Fruit fly (Drosophila melanogaster) whole organism, embryonic: ENCODE data around the gene CG12398.

Experiments used
- ATbp ChIP-seq: fragments of 200-800 bp; sonication (Bioruptor generic); optimal IDR thresholded peaks from 2 replicates; lab custom pipeline; 2017; ENCODE audit warnings: missing biosample characterization, mild to moderate bottlenecking, missing genetic modification characterization, missing genetic modification reagents
- CG10267 ChIP-seq: fragments of 200-800 bp; sonication (Bioruptor generic); optimal IDR thresholded peaks from 2 replicates; lab custom pipeline; 2018; ENCODE audit warnings: missing biosample characterization, mild to moderate bottlenecking, missing genetic modification characterization, moderate library complexity
- CG11696 ChIP-seq: fragments of 200-800 bp; sonication (Bioruptor generic); IDR thresholded peaks from 2 replicates; pipeline ENCODE4 v1.3.6; 2022; ENCODE audit warnings: missing biosample characterization, missing genetic modification characterization
- CG14014 ChIP-seq: fragments of 200-800 bp; sonication (Bioruptor generic); IDR thresholded peaks from 2 replicates; pipeline ENCODE4 v1.3.6; 2022; ENCODE audit warnings: missing biosample characterization, missing genetic modification characterization
- CG2120 ChIP-seq: fragments of 200-800 bp; sonication (Bioruptor generic); optimal IDR thresholded peaks from 3 replicates; lab custom pipeline; 2016; ENCODE audit warnings: missing biosample characterization, missing genetic modification characterization
- CG2678 ChIP-seq: fragments of 200-800 bp; sonication (Bioruptor generic); optimal IDR thresholded peaks from 3 replicates; lab custom pipeline; 2019; ENCODE audit warnings: missing biosample characterization, mild to moderate bottlenecking, missing genetic modification characterization, moderate library complexity
- CG3281 ChIP-seq: fragments of 200-800 bp; sonication (Bioruptor generic); optimal IDR thresholded peaks from 3 replicates; lab custom pipeline; 2017; ENCODE audit warnings: missing biosample characterization, mild to moderate bottlenecking, missing genetic modification characterization
- CG34376 ChIP-seq: fragments of 200-800 bp; sonication (Bioruptor generic); optimal IDR thresholded peaks from 2 replicates; lab custom pipeline; 2018; ENCODE audit warnings: missing biosample characterization, mild to moderate bottlenecking, missing genetic modification characterization
- CG3838 ChIP-seq: fragments of 200-800 bp; sonication (Bioruptor generic); optimal IDR thresholded peaks from 3 replicates; lab custom pipeline; 2016; ENCODE audit warnings: missing biosample characterization, missing genetic modification characterization
- CG4820 ChIP-seq: fragments of 200-800 bp; sonication (Bioruptor generic); optimal IDR thresholded peaks from 3 replicates; lab custom pipeline; 2016; ENCODE audit warnings: missing biosample characterization, missing genetic modification characterization
- CG6175 ChIP-seq: fragments of 200-800 bp; sonication (Bioruptor generic); IDR thresholded peaks from 3 replicates; pipeline ENCODE4 v1.3.6; 2022; ENCODE audit warnings: missing biosample characterization, missing genetic modification characterization
- CG7271 ChIP-seq: fragments of 200-800 bp; sonication (Bioruptor generic); optimal IDR thresholded peaks from 2 replicates; lab custom pipeline; 2018; ENCODE audit warnings: missing biosample characterization, mild to moderate bottlenecking, missing genetic modification characterization, moderate library complexity
- Dref ChIP-seq: fragments of 200-800 bp; sonication (Bioruptor generic); IDR thresholded peaks from 2 replicates; pipeline ENCODE4 v1.3.6; 2022; ENCODE audit warnings: missing biosample characterization, missing genetic modification characterization
- Fer1 ChIP-seq: fragments of 200-800 bp; sonication (Bioruptor generic); optimal IDR thresholded peaks from 2 replicates; lab custom pipeline; 2017; ENCODE audit warnings: missing biosample characterization, mild to moderate bottlenecking, missing genetic modification characterization
- GATAe ChIP-seq: fragments of 200-800 bp; sonication (Bioruptor generic); conservative IDR thresholded peaks from 2 replicates; pipeline ENCODE4 v1.3.6; 2022; ENCODE audit warnings: missing biosample characterization, missing genetic modification characterization
- H15 ChIP-seq: fragments of 200-800 bp; sonication (Bioruptor generic); IDR thresholded peaks from 3 replicates; pipeline ENCODE4 v1.3.6; 2022; ENCODE audit warnings: missing biosample characterization, missing genetic modification characterization
- Hey ChIP-seq: fragments of 200-800 bp; sonication (Bioruptor generic); optimal IDR thresholded peaks from 3 replicates; lab custom pipeline; 2018; ENCODE audit warnings: missing biosample characterization, mild to moderate bottlenecking, missing genetic modification characterization
- MBD-R2 ChIP-seq: fragments of 200-800 bp; sonication (Bioruptor generic); IDR thresholded peaks from 2 replicates; pipeline ENCODE4 v1.3.6; 2022; ENCODE audit warnings: missing biosample characterization, missing genetic modification characterization
- Med ChIP-seq: fragments of 200-800 bp; sonication (Bioruptor generic); peaks from one replicate; lab custom pipeline; 2016; ENCODE audit warnings: missing biosample characterization, missing genetic modification characterization, mild to moderate bottlenecking, inconsistent platforms, moderate library complexity
- Myb ChIP-seq: fragments of 200-800 bp; sonication (Bioruptor generic); optimal IDR thresholded peaks from 2 replicates; lab custom pipeline; 2016; ENCODE audit warnings: missing biosample characterization, missing genetic modification characterization
- Pdp1 ChIP-seq, 2 experiments: fragments of 200-800 bp; sonication (Bioruptor generic); optimal IDR thresholded peaks; 3 replicates each; lab custom pipeline; 2016; ENCODE audit warnings: missing biosample characterization in 2 of 2, missing genetic modification characterization in 2 of 2, mild to moderate bottlenecking in 1 of 2, moderate library complexity in 1 of 2
- Rx ChIP-seq: fragments of 200-800 bp; sonication (Bioruptor generic); IDR thresholded peaks from 2 replicates; pipeline ENCODE4 v1.3.6; 2022; ENCODE audit warnings: missing biosample characterization, missing genetic modification characterization
- Vsx1 ChIP-seq: fragments of 200-800 bp; sonication (Bioruptor generic); optimal IDR thresholded peaks from 2 replicates; lab custom pipeline; 2017; ENCODE audit warnings: missing biosample characterization, mild to moderate bottlenecking, missing genetic modification characterization, missing genetic modification reagents
- bcd ChIP-seq: fragments of 200-800 bp; sonication (Bioruptor generic); optimal IDR thresholded peaks from 2 replicates; lab custom pipeline; 2017; ENCODE audit warnings: missing biosample characterization, mild to moderate bottlenecking, missing genetic modification characterization
- crol ChIP-seq: fragments of 200-800 bp; sonication (Bioruptor generic); IDR thresholded peaks from 2 replicates; pipeline ENCODE4 v1.3.6; 2022; ENCODE audit warnings: missing biosample characterization, missing genetic modification characterization
- dm ChIP-seq: fragments of 200-800 bp; sonication (Bioruptor generic); optimal IDR thresholded peaks from 3 replicates; lab custom pipeline; 2016; ENCODE audit warnings: missing biosample characterization, missing genetic modification characterization
- exex ChIP-seq: fragments of 200-800 bp; sonication (Bioruptor generic); optimal IDR thresholded peaks from 4 replicates; lab custom pipeline; 2018; ENCODE audit warnings: missing biosample characterization, mild to moderate bottlenecking, missing genetic modification characterization, moderate library complexity
- grn ChIP-seq: fragments of 200-800 bp; sonication (Bioruptor generic); optimal IDR thresholded peaks from 3 replicates; lab custom pipeline; 2017; ENCODE audit warnings: missing biosample characterization, missing genetic modification characterization
- kay ChIP-seq: fragments of 200-800 bp; sonication (Bioruptor generic); optimal IDR thresholded peaks from 2 replicates; lab custom pipeline; 2016; ENCODE audit warnings: missing biosample characterization, missing genetic modification characterization
- lbe ChIP-seq: fragments of 200-800 bp; sonication (Bioruptor generic); optimal IDR thresholded peaks from 2 replicates; lab custom pipeline; 2016; ENCODE audit warnings: missing biosample characterization, mild to moderate bottlenecking, missing genetic modification characterization
- mirr ChIP-seq: fragments of 200-800 bp; sonication (Bioruptor generic); optimal IDR thresholded peaks from 3 replicates; lab custom pipeline; 2018; ENCODE audit warnings: missing biosample characterization, mild to moderate bottlenecking, missing genetic modification characterization
- nom ChIP-seq: fragments of 200-800 bp; sonication (Bioruptor generic); optimal IDR thresholded peaks from 2 replicates; lab custom pipeline; 2017; ENCODE audit warnings: missing biosample characterization, missing genetic modification characterization, mild to moderate bottlenecking, moderate library complexity, missing genetic modification reagents
- peb ChIP-seq: fragments of 200-800 bp; sonication (Bioruptor generic); IDR thresholded peaks from 2 replicates; pipeline ENCODE4 v1.3.6; 2022; ENCODE audit warnings: missing biosample characterization, missing genetic modification characterization
- pros ChIP-seq: fragments of 200-800 bp; sonication (Bioruptor generic); optimal IDR thresholded peaks from 3 replicates; lab custom pipeline; 2019; ENCODE audit warnings: missing biosample characterization, mild to moderate bottlenecking, missing genetic modification characterization, moderate library complexity
- sd ChIP-seq: fragments of 200-800 bp; sonication (Bioruptor generic); optimal IDR thresholded peaks from 3 replicates; lab custom pipeline; 2018; ENCODE audit warnings: missing biosample characterization, mild to moderate bottlenecking, missing genetic modification characterization, moderate library complexity
- sens-2 ChIP-seq: fragments of 200-800 bp; sonication (Bioruptor generic); IDR thresholded peaks from 2 replicates; pipeline ENCODE4 v1.3.6; 2022; ENCODE audit warnings: missing biosample characterization, missing genetic modification characterization
- so ChIP-seq: fragments of 200-800 bp; sonication (Bioruptor generic); IDR thresholded peaks from 3 replicates; pipeline ENCODE4 v1.3.6; 2022; ENCODE audit warnings: missing biosample characterization, missing genetic modification characterization
- sqz ChIP-seq: fragments of 200-800 bp; sonication (Bioruptor generic); optimal IDR thresholded peaks from 3 replicates; lab custom pipeline; 2018; ENCODE audit warnings: missing biosample characterization, mild to moderate bottlenecking, missing genetic modification characterization
- sug ChIP-seq: fragments of 200-800 bp; optimal IDR thresholded peaks from 2 replicates; lab custom pipeline; 2019; ENCODE audit warnings: missing biosample characterization, mild to moderate bottlenecking, missing genetic modification characterization, moderate library complexity
- tap ChIP-seq: fragments of 200-800 bp; optimal IDR thresholded peaks from 3 replicates; lab custom pipeline; 2019; ENCODE audit warnings: missing biosample characterization, mild to moderate bottlenecking, missing genetic modification characterization, moderate library complexity
- twi ChIP-seq: fragments of 200-800 bp; optimal IDR thresholded peaks from 2 replicates; lab custom pipeline; 2019; ENCODE audit warnings: missing biosample characterization, mild to moderate bottlenecking, missing genetic modification characterization, moderate library complexity
- vvl ChIP-seq: fragments of 200-800 bp; sonication (Bioruptor generic); IDR thresholded peaks from 2 replicates; pipeline ENCODE4 v1.3.6; 2022; ENCODE audit warnings: missing biosample characterization, missing genetic modification characterization
- z ChIP-seq: fragments of 200-800 bp; sonication (Bioruptor generic); IDR thresholded peaks from 3 replicates; pipeline ENCODE4 v1.3.6; 2022; ENCODE audit warnings: missing biosample characterization, missing genetic modification characterization
- zf30C ChIP-seq: fragments of 200-800 bp; sonication (Bioruptor generic); optimal IDR thresholded peaks from 3 replicates; lab custom pipeline; 2018; ENCODE audit warnings: missing biosample characterization, mild to moderate bottlenecking, missing genetic modification characterization

Gene CG12398

DNA sequence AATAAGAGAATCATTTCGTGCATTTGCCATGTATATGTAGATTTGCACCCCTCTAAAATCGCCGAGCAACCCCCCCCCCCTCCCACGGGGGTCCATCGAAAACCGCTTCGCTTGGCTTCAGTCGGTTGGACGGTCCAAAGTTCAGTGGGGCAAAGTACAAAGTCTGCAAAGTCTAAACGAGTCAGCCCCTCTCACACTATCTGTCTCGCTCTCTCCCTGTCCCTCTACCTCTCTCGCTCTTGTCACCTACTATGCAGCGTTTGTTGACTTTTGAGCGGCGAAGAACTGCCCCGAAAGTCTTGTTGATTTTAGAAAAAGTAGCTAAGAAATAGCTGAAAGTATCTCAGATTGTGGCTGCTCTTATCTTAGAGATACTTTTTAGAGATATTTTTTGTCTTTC lies 33.8 kb upstream of the CG12398 start (continued):
- TF ChIP-seq ATbp (GFP tag; lab: Kevin White, UChicago) (peak; percentile 45), vvl (GFP tag; lab: Robert Waterston, UW) (peak; percentile 47), dm (no peak), peb (GFP tag; lab: Robert Waterston, UW) (0 out of 2 replicates have a peak, but pooled peaks have one; percentile 17), H15 (GFP tag; lab: Robert Waterston, UW) (0 out of 3 replicates have a peak, but pooled peaks have one; percentile 22), bcd (GFP tag; lab: Kevin White, UChicago) (peak; percentile 11), CG14014 (GFP tag; lab: Robert Waterston, UW) (peak; percentile 65; the same call in 1 of the 2 replicates), so (peak; percentile 78; the same call in 2 of the 3 replicates), lbe (GFP tag; lab: Kevin White, UChicago) (no peak), crol (GFP tag; lab: Robert Waterston, UW) (peak; percentile 88), sqz (GFP tag; lab: Kevin White, UChicago) (peak; percentile 63), CG3281 (peak; percentile 67), pros (GFP tag; lab: Kevin White, UChicago) (peak; percentile 32), z (GFP tag; lab: Robert Waterston, UW) (peak; percentile 66; the same call in 1 of the 3 replicates)

DNA sequence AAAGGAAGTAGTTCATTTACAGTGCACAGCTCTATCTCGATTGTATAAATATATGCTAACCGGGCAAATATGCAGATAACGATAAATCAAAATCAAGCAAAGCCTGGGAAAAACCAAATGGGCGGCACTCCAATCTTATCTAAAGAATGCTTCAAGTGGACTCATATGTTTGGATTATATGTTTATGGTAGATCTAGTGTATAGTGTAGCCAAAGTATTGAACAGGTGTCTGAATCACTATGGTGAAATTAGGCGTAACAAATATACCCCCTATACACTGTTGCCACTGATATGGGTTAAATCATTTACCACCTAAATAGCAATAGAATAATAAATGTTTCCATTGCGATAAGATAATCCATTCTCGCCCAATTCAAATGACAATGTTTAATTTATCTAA lies 32.9 kb upstream of the CG12398 start:
- TF ChIP-seq sd (peak; percentile 93), Hey (peak; percentile 52), Vsx1 (GFP tag; lab: Kevin White, UChicago) (peak; percentile 0), exex (tag; lab: Kevin White, UChicago) (peak; percentile 88), GATAe (GFP tag; lab: Robert Waterston, UW) (peak; percentile 46; the same call in 1 of the 2 replicates), Dref (no peak), CG4820 (GFP tag; lab: Kevin White, UChicago) (no peak), sug (tag; lab: Kevin White, UChicago) (peak; percentile 97), Fer1 (GFP tag; lab: Kevin White, UChicago) (peak; percentile 1), mirr (GFP tag; lab: Kevin White, UChicago) (peak; percentile 86), CG10267 (tag; lab: Kevin White, UChicago) (no peak), sens-2 (GFP tag; lab: Robert Waterston, UW) (peak; percentile 53; the same call in 1 of the 2 replicates), CG34376 (GFP tag; lab: Kevin White, UChicago) (peak; percentile 38), grn (GFP tag; lab: Kevin White, UChicago) (peak; percentile 19), CG6175 (GFP tag; lab: Robert Waterston, UW) (no peak), tap (no peak), twi (tag; lab: Kevin White, UChicago) (peak; percentile 19), CG2678 (tag; lab: Kevin White, UChicago) (peak; percentile 21), Pdp1 (GFP tag; optimal IDR thresholded peaks at IDR 0.05; lab: Kevin White, UChicago) (peak in 1 of 2 experiments; percentile 1), Myb (no peak), zf30C (GFP tag; lab: Kevin White, UChicago) (no peak)

DNA sequence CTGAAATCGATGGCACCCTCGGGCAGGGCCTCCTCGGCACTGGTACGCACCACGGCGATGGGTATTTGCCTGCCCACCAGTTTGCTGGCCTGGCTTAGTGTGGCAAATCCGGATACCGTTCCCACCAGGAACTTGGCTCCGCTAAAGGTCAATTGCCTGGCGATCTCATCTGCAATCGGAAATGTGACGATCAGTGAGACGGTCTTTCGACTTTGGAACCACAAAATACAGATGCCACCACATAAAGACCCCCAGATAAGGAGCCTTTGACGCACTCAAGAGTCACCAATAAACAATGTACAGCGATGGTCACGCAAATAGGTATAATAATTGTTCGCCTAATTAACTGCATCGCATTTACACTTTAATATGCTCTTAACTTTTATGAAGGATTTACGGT lies 22.6 kb upstream of the CG12398 start:
- TF ChIP-seq Rx (GFP tag; lab: Robert Waterston, UW) (no peak), MBD-R2 (no peak), kay (GFP tag; lab: Kevin White, UChicago) (no peak), CG7271 (tag; lab: Kevin White, UChicago) (no peak), CG3838 (GFP tag; lab: Kevin White, UChicago) (no peak), CG11696 (GFP tag; lab: Robert Waterston, UW) (peak; percentile 41; the same call in 1 of the 2 replicates), Med (GFP tag; lab: Kevin White, UChicago) (peak; percentile 43), CG2120 (GFP tag; lab: Kevin White, UChicago) (no peak), nom (GFP tag; lab: Kevin White, UChicago) (peak; percentile 53)
